Worm (Caenorhabditis elegans) whole organism, L1 larva: Measurements from ENCODE around the gene Y39A1A.21.
A peak's percentile ranks its signal among the peaks of the same experiment; 100 is the strongest.

Experiments
- Y116A8C.19 ChIP-seq: sonication (generic microtip); optimal IDR thresholded peaks from 2 replicates; lab custom pipeline; 2016; ENCODE audit warnings: missing compliant biosample characterization, missing genetic modification characterization, borderline replicate concordance
- alr-1 ChIP-seq: fragments of 200-800 bp; sonication (Bioruptor generic); optimal IDR thresholded peaks from 2 replicates; lab custom pipeline; 2018; ENCODE audit warnings: borderline replicate concordance, mild to moderate bottlenecking, missing genetic modification characterization, missing compliant biosample characterization
- aly-2 ChIP-seq: fragments of 150-350 bp; optimal IDR thresholded peaks from 2 replicates; lab custom pipeline; 2014; ENCODE audit warnings: missing biosample characterization, missing genetic modification characterization
- ama-1 ChIP-seq: fragments of 150-350 bp; optimal IDR thresholded peaks from 2 replicates; lab custom pipeline; 2014
- ceh-63 ChIP-seq: fragments of 200-800 bp; sonication (Bioruptor generic); optimal IDR thresholded peaks from 2 replicates; lab custom pipeline; 2018; ENCODE audit warnings: mild to moderate bottlenecking, missing genetic modification characterization, missing compliant biosample characterization
- ceh-8 ChIP-seq: fragments of 200-800 bp; sonication (Bioruptor generic); optimal IDR thresholded peaks from 2 replicates; lab custom pipeline; 2018; ENCODE audit warnings: mild to moderate bottlenecking, missing genetic modification characterization, moderate library complexity, missing compliant biosample characterization
- ceh-82 ChIP-seq, 3 experiments: fragments of 150-350 bp in 1 of 3; sonication (generic microtip) in 2 of 3; optimal IDR thresholded peaks; 2 replicates each; lab custom pipeline; 2014 to 2017; ENCODE audit warnings: missing biosample characterization in 3 of 3, missing genetic modification characterization in 3 of 3
- ceh-88 ChIP-seq: fragments of 200-800 bp; sonication (Bioruptor generic); IDR thresholded peaks from 2 replicates; pipeline ENCODE4 v1.3.6; 2022; ENCODE audit warnings: missing genetic modification characterization, missing compliant biosample characterization
- dsc-1 ChIP-seq: sonication (generic microtip); optimal IDR thresholded peaks from 2 replicates; lab custom pipeline; 2016; ENCODE audit warnings: mild to moderate bottlenecking, missing genetic modification characterization, missing compliant biosample characterization
- efl-1 ChIP-seq, 4 experiments: fragments of 150-350 bp; optimal IDR thresholded peaks in 3 of 4; peaks in 1 of 4; 1 replicate in 1 of 4; 2 replicates in 3 of 4; lab custom pipeline; 2014; ENCODE audit warnings: missing biosample characterization in 2 of 4, missing genetic modification characterization in 2 of 4, missing genetic modification reagents in 2 of 4
- efl-3 ChIP-seq: fragments of 200-800 bp; sonication (Bioruptor generic); optimal IDR thresholded peaks from 2 replicates; lab custom pipeline; 2018; ENCODE audit warnings: mild to moderate bottlenecking, missing genetic modification characterization, missing compliant biosample characterization
- egl-27 ChIP-seq, 2 experiments: fragments of 150-350 bp in 1 of 2; sonication (generic microtip); optimal IDR thresholded peaks; 3 replicates each; lab custom pipeline; 2017 to 2018; ENCODE audit warnings: missing biosample characterization in 2 of 2, missing genetic modification characterization in 2 of 2, missing genetic modification reagents in 2 of 2
- elt-3 ChIP-seq, 6 experiments: fragments of 150-350 bp in 1 of 6; sonication (generic microtip); optimal IDR thresholded peaks; 2 replicates each; lab custom pipeline; 2017 to 2018; ENCODE audit warnings: missing biosample characterization in 6 of 6, missing genetic modification characterization in 6 of 6, inconsistent platforms in 1 of 6
- ets-5 ChIP-seq: fragments of 200-800 bp; sonication (Bioruptor generic); IDR thresholded peaks from 2 replicates; pipeline ENCODE4 v1.3.6; 2022; ENCODE audit warnings: missing genetic modification characterization, missing compliant biosample characterization
- fkh-10 ChIP-seq: sonication (generic microtip); optimal IDR thresholded peaks from 2 replicates; lab custom pipeline; 2017; ENCODE audit warnings: missing biosample characterization, missing genetic modification reagents, missing genetic modification characterization
- fkh-4 ChIP-seq: sonication (generic microtip); optimal IDR thresholded peaks from 2 replicates; lab custom pipeline; 2016; ENCODE audit warnings: missing compliant biosample characterization, missing genetic modification characterization, borderline replicate concordance
- hlh-17 ChIP-seq: fragments of 200-800 bp; sonication (Bioruptor generic); optimal IDR thresholded peaks from 2 replicates; lab custom pipeline; 2018; ENCODE audit warnings: missing genetic modification characterization, mild to moderate bottlenecking, missing compliant biosample characterization, moderate library complexity, borderline replicate concordance
- hpl-2 ChIP-seq: fragments of 150-350 bp; optimal IDR thresholded peaks from 2 replicates; lab custom pipeline; 2014; ENCODE audit warnings: missing biosample characterization, missing genetic modification reagents, missing genetic modification characterization
- irx-1 ChIP-seq: sonication (generic microtip); optimal IDR thresholded peaks from 2 replicates; lab custom pipeline; 2016; ENCODE audit warnings: missing genetic modification characterization, missing compliant biosample characterization
- isw-1 ChIP-seq: fragments of 200-800 bp; sonication (Bioruptor generic); IDR thresholded peaks from 2 replicates; pipeline ENCODE4 v1.3.6; 2022; ENCODE audit warnings: missing genetic modification characterization, missing compliant biosample characterization
- jun-1 ChIP-seq: fragments of 150-350 bp; optimal IDR thresholded peaks from 2 replicates; lab custom pipeline; 2014; ENCODE audit warnings: missing biosample characterization, missing genetic modification reagents, missing genetic modification characterization
- lin-13 ChIP-seq: fragments of 150-350 bp; optimal IDR thresholded peaks from 2 replicates; lab custom pipeline; 2014; ENCODE audit warnings: missing biosample characterization, missing genetic modification reagents, missing genetic modification characterization
- lin-14 ChIP-seq: fragments of 200-800 bp; sonication (Bioruptor generic); optimal IDR thresholded peaks from 2 replicates; lab custom pipeline; 2018; ENCODE audit warnings: mild to moderate bottlenecking, missing genetic modification characterization, moderate library complexity, missing compliant biosample characterization
- lin-15B ChIP-seq: fragments of 150-350 bp; sonication (generic microtip); optimal IDR thresholded peaks from 3 replicates; lab custom pipeline; 2014; ENCODE audit warnings: missing biosample characterization, missing genetic modification characterization
- lin-39 ChIP-seq: fragments of 150-350 bp; optimal IDR thresholded peaks from 2 replicates; lab custom pipeline; 2014; ENCODE audit warnings: missing biosample characterization, missing genetic modification reagents, missing genetic modification characterization
- mab-9 ChIP-seq: fragments of 200-800 bp; sonication (Bioruptor generic); IDR thresholded peaks from 2 replicates; pipeline ENCODE4 v1.3.6; 2022; ENCODE audit warnings: missing genetic modification reagents, missing genetic modification characterization, missing compliant biosample characterization
- mdl-1 ChIP-seq, 2 experiments: fragments of 150-350 bp; optimal IDR thresholded peaks; 2 replicates each; lab custom pipeline; 2014 to 2017; ENCODE audit warnings: missing biosample characterization in 2 of 2, missing genetic modification characterization in 2 of 2, inconsistent platforms in 1 of 2
- mef-2 ChIP-seq: fragments of 150-350 bp; optimal IDR thresholded peaks from 2 replicates; lab custom pipeline; 2014; ENCODE audit warnings: missing biosample characterization, missing genetic modification characterization
- mep-1 ChIP-seq: fragments of 150-350 bp; optimal IDR thresholded peaks from 2 replicates; lab custom pipeline; 2014; ENCODE audit warnings: missing biosample characterization, missing genetic modification characterization
- nhr-20 ChIP-seq: sonication (generic microtip); optimal IDR thresholded peaks from 2 replicates; lab custom pipeline; 2016; ENCODE audit warnings: mild to moderate bottlenecking, missing genetic modification characterization, missing compliant biosample characterization
- nhr-28 ChIP-seq: fragments of 150-350 bp; optimal IDR thresholded peaks from 2 replicates; lab custom pipeline; 2014; ENCODE audit warnings: missing biosample characterization, missing genetic modification characterization
- nhr-71 ChIP-seq: sonication (generic microtip); optimal IDR thresholded peaks from 2 replicates; lab custom pipeline; 2016; ENCODE audit warnings: mild to moderate bottlenecking, missing genetic modification characterization, moderate library complexity, missing compliant biosample characterization
- nhr-76 ChIP-seq: sonication (generic microtip); optimal IDR thresholded peaks from 2 replicates; lab custom pipeline; 2017; ENCODE audit warnings: missing biosample characterization, missing genetic modification characterization
- nhr-77 ChIP-seq: fragments of 150-350 bp; optimal IDR thresholded peaks from 2 replicates; lab custom pipeline; 2014; ENCODE audit warnings: missing biosample characterization, missing genetic modification characterization
- nhr-85 ChIP-seq: sonication (generic microtip); peaks from one replicate; lab custom pipeline; 2016; ENCODE audit warnings: missing genetic modification characterization, inconsistent platforms, missing compliant biosample characterization
- pag-3 ChIP-seq: sonication (generic microtip); optimal IDR thresholded peaks from 2 replicates; lab custom pipeline; 2017; ENCODE audit warnings: missing genetic modification characterization, mild to moderate bottlenecking, missing compliant biosample characterization, antibody characterized with exemption, borderline replicate concordance; ENCODE audit not compliant: insufficient read depth
- pax-3 ChIP-seq: fragments of 200-800 bp; sonication (Bioruptor generic); optimal IDR thresholded peaks from 2 replicates; lab custom pipeline; 2018; ENCODE audit warnings: mild to moderate bottlenecking, missing genetic modification characterization, moderate library complexity, missing compliant biosample characterization
- pqm-1 ChIP-seq: sonication (generic microtip); optimal IDR thresholded peaks from 3 replicates; lab custom pipeline; 2017; ENCODE audit warnings: missing biosample characterization, missing genetic modification characterization
- rnt-1 ChIP-seq: sonication (generic microtip); optimal IDR thresholded peaks from 2 replicates; lab custom pipeline; 2016; ENCODE audit warnings: mild to moderate bottlenecking, missing genetic modification characterization, moderate library complexity, missing compliant biosample characterization
- snpc-4 ChIP-seq: fragments of 150-350 bp; optimal IDR thresholded peaks from 2 replicates; lab custom pipeline; 2014; ENCODE audit warnings: missing biosample characterization, missing genetic modification characterization
- snu-23 ChIP-seq: sonication (generic microtip); optimal IDR thresholded peaks from 2 replicates; lab custom pipeline; 2016; ENCODE audit warnings: missing genetic modification characterization, missing compliant biosample characterization
- sox-4 ChIP-seq: sonication (generic microtip); optimal IDR thresholded peaks from 2 replicates; lab custom pipeline; 2016; ENCODE audit warnings: missing genetic modification characterization, missing compliant biosample characterization
- sptf-1 ChIP-seq: fragments of 150-350 bp; optimal IDR thresholded peaks from 2 replicates; lab custom pipeline; 2014; ENCODE audit warnings: missing biosample characterization, missing genetic modification characterization
- tlp-1 ChIP-seq: fragments of 150-350 bp; optimal IDR thresholded peaks from 2 replicates; lab custom pipeline; 2014; ENCODE audit warnings: missing biosample characterization, missing genetic modification characterization
- unc-130 ChIP-seq: fragments of 150-350 bp; optimal IDR thresholded peaks from 2 replicates; lab custom pipeline; 2017; ENCODE audit warnings: missing biosample characterization, missing genetic modification characterization, inconsistent platforms
- unc-30 ChIP-seq: sonication (generic microtip); optimal IDR thresholded peaks from 2 replicates; lab custom pipeline; 2017; ENCODE audit warnings: missing biosample characterization, missing genetic modification characterization
- unc-62 ChIP-seq: fragments of 150-350 bp; optimal IDR thresholded peaks from 2 replicates; lab custom pipeline; 2014; ENCODE audit warnings: missing biosample characterization, missing genetic modification reagents, missing genetic modification characterization
- unc-86 ChIP-seq: sonication (generic microtip); optimal IDR thresholded peaks from 2 replicates; lab custom pipeline; 2016; ENCODE audit warnings: missing genetic modification characterization, missing compliant biosample characterization
- unc-98 ChIP-seq: fragments of 200-800 bp; sonication (Bioruptor generic); IDR thresholded peaks from 2 replicates; pipeline ENCODE4 v1.3.6; 2022; ENCODE audit warnings: missing genetic modification characterization, missing compliant biosample characterization
- vab-15 ChIP-seq: sonication (generic microtip); optimal IDR thresholded peaks from 2 replicates; lab custom pipeline; 2017; ENCODE audit warnings: missing genotype, mild to moderate bottlenecking, missing genetic modification characterization, missing compliant biosample characterization
- xbp-1 ChIP-seq: sonication (generic microtip); optimal IDR thresholded peaks from 2 replicates; lab custom pipeline; 2016; ENCODE audit warnings: missing genetic modification characterization, missing compliant biosample characterization
- zip-4 ChIP-seq: fragments of 200-800 bp; sonication (Bioruptor generic); optimal IDR thresholded peaks from 2 replicates; lab custom pipeline; 2018; ENCODE audit warnings: mild to moderate bottlenecking, missing genetic modification characterization, moderate library complexity, missing compliant biosample characterization
- ztf-11 ChIP-seq, 2 experiments: sonication (generic microtip); optimal IDR thresholded peaks; 2 replicates each; lab custom pipeline; 2016 to 2017; ENCODE audit warnings: missing genetic modification characterization in 2 of 2, missing biosample characterization in 1 of 2, missing compliant biosample characterization in 1 of 2

Gene Y39A1A.21

ce11 chrIII:10719057-10719456 is 12.2 kb upstream of the Y39A1A.21 start:
- no peak for TF ChIP-seq ets-5 (GFP tag; lab: Robert Waterston, UW)
- no peak for TF ChIP-seq ceh-63 (GFP tag; lab: Kevin White, UChicago)
- TF ChIP-seq pag-3 (tag; lab: Kevin White, UChicago) = no peak
- no peak for TF ChIP-seq hpl-2 (GFP tag; lab: Kevin White, UChicago)
- no peak for TF ChIP-seq ceh-8
- TF ChIP-seq unc-130 (tag; lab: Kevin White, UChicago) = no peak
- peak; percentile 71 for TF ChIP-seq nhr-20 (tag; lab: Kevin White, UChicago)
- no peak for TF ChIP-seq zip-4 (GFP tag; lab: Kevin White, UChicago)
- no peak for TF ChIP-seq fkh-10
- TF ChIP-seq elt-3 (tag; optimal IDR thresholded peaks at IDR 0.05; lab: Kevin White, UChicago) = peak in 3 of 6 experiments; percentile 60 to 90 (median 80)
- TF ChIP-seq fkh-4 (tag; lab: Kevin White, UChicago) = no peak
- TF ChIP-seq lin-14 = peak; percentile 30
- no peak for TF ChIP-seq irx-1 (tag; lab: Kevin White, UChicago)
- TF ChIP-seq pax-3 (tag; lab: Kevin White, UChicago) = no peak
- TF ChIP-seq lin-39 (tag; lab: Kevin White, UChicago) = no peak
- TF ChIP-seq nhr-71 (tag; lab: Kevin White, UChicago) = peak; percentile 44
- peak; percentile 35 for TF ChIP-seq mep-1 (tag; lab: Kevin White, UChicago)
- TF ChIP-seq unc-62 (GFP tag; lab: Kevin White, UChicago) = no peak
- TF ChIP-seq ztf-11 (tag; optimal IDR thresholded peaks at IDR 0.05; lab: Kevin White, UChicago) = no peak
- peak; percentile 32 for TF ChIP-seq snu-23 (GFP tag; lab: Kevin White, UChicago)
- TF ChIP-seq rnt-1 = no peak
- no peak for TF ChIP-seq aly-2 (tag; lab: Kevin White, UChicago)
- peak; percentile 56 for TF ChIP-seq nhr-85 (tag; lab: Kevin White, UChicago)
- no peak for TF ChIP-seq sox-4 (tag; lab: Kevin White, UChicago)
- no peak for TF ChIP-seq egl-27 (tag; optimal IDR thresholded peaks at IDR 0.05; lab: Kevin White, UChicago)
- no peak for TF ChIP-seq mab-9 (GFP tag; lab: Robert Waterston, UW)
- no peak for TF ChIP-seq ama-1 (lab: Kevin White, UChicago)
- no peak for TF ChIP-seq tlp-1 (tag; lab: Kevin White, UChicago)
- no peak for TF ChIP-seq alr-1 (tag; lab: Kevin White, UChicago)
- TF ChIP-seq dsc-1 (tag; lab: Kevin White, UChicago) = no peak
- TF ChIP-seq nhr-28 = no peak
- TF ChIP-seq mdl-1 (tag; optimal IDR thresholded peaks at IDR 0.05; lab: Kevin White, UChicago) = peak in 1 of 2 experiments; percentile 50
- TF ChIP-seq isw-1 (GFP tag; lab: Robert Waterston, UW) = no peak
- no peak for TF ChIP-seq ceh-88 (GFP tag; lab: Robert Waterston, UW)
- TF ChIP-seq snpc-4 (tag; lab: Kevin White, UChicago) = no peak
- TF ChIP-seq mef-2 (tag; lab: Kevin White, UChicago) = no peak
- TF ChIP-seq jun-1 (tag; lab: Kevin White, UChicago) = no peak
- no peak for TF ChIP-seq unc-30 (tag; lab: Kevin White, UChicago)
- TF ChIP-seq nhr-77 (tag; lab: Kevin White, UChicago) = no peak
- TF ChIP-seq lin-15B = no peak
- no peak for TF ChIP-seq unc-98 (GFP tag; lab: Robert Waterston, UW)
- TF ChIP-seq vab-15 (tag; lab: Kevin White, UChicago) = no peak
- no peak for TF ChIP-seq pqm-1
- TF ChIP-seq efl-3 (GFP tag; lab: Kevin White, UChicago) = no peak
- no peak for TF ChIP-seq nhr-76
- no peak for TF ChIP-seq xbp-1 (tag; lab: Kevin White, UChicago)
- TF ChIP-seq ceh-82 (tag; optimal IDR thresholded peaks at IDR 0.05; lab: Kevin White, UChicago) = no peak
- no peak for TF ChIP-seq sptf-1 (tag; lab: Kevin White, UChicago)
- no peak for TF ChIP-seq lin-13 (GFP tag; lab: Kevin White, UChicago)
- no peak for TF ChIP-seq unc-86 (tag; lab: Kevin White, UChicago)
- TF ChIP-seq hlh-17 (GFP tag; lab: Kevin White, UChicago) = no peak
- TF ChIP-seq efl-1 (optimal IDR thresholded peaks at IDR 0.05; lab: Kevin White, UChicago) = no peak
- TF ChIP-seq efl-1 (GFP tag; optimal IDR thresholded peaks at IDR 0.05 in 1 of 2; lab: Kevin White, UChicago) = peak in 1 of 2 experiments; percentile 78
- TF ChIP-seq Y116A8C.19 (tag; lab: Kevin White, UChicago) = no peak
